Worm (Caenorhabditis elegans) whole organism, L2 larva: ENCODE measurements around the gene sdz-13.

ENCODE experiments used
- Y55F3AM.14 ChIP-seq: fragments of 200-800 bp; sonication (Bioruptor generic); optimal IDR thresholded peaks from 2 replicates; lab custom pipeline; 2018; ENCODE audit warnings: mild to moderate bottlenecking, missing genetic modification characterization, missing compliant biosample characterization
- aly-2 ChIP-seq: fragments of 150-350 bp; optimal IDR thresholded peaks from 2 replicates; lab custom pipeline; 2014; ENCODE audit warnings: missing biosample characterization, missing genetic modification characterization
- ceh-16 ChIP-seq: fragments of 150-350 bp; optimal IDR thresholded peaks from 2 replicates; lab custom pipeline; 2014; ENCODE audit warnings: missing biosample characterization, missing genetic modification characterization
- crh-2 ChIP-seq: sonication (generic microtip); optimal IDR thresholded peaks from 2 replicates; lab custom pipeline; 2017; ENCODE audit warnings: missing biosample characterization, missing genetic modification characterization
- dmd-4 ChIP-seq: sonication (generic microtip); optimal IDR thresholded peaks from 2 replicates; lab custom pipeline; 2017; ENCODE audit warnings: missing biosample characterization, missing genetic modification characterization
- elt-3 ChIP-seq: sonication (generic microtip); optimal IDR thresholded peaks from 2 replicates; lab custom pipeline; 2017; ENCODE audit warnings: missing biosample characterization, missing genetic modification characterization
- lin-11 ChIP-seq: fragments of 150-350 bp; sonication (generic microtip); optimal IDR thresholded peaks from 2 replicates; lab custom pipeline; 2014; ENCODE audit warnings: missing biosample characterization, missing genetic modification characterization, inconsistent platforms, mixed read lengths
- nhr-11 ChIP-seq: fragments of 150-350 bp; optimal IDR thresholded peaks from 2 replicates; lab custom pipeline; 2014; ENCODE audit warnings: missing biosample characterization, missing genetic modification characterization
- nhr-12 ChIP-seq: fragments of 150-350 bp; optimal IDR thresholded peaks from 2 replicates; lab custom pipeline; 2014; ENCODE audit warnings: missing biosample characterization, missing genetic modification characterization
- nhr-25 ChIP-seq: fragments of 150-350 bp; sonication (generic microtip); optimal IDR thresholded peaks from 3 replicates; lab custom pipeline; 2014; ENCODE audit warnings: missing biosample characterization, missing genetic modification characterization
- unc-39 ChIP-seq: fragments of 150-350 bp; optimal IDR thresholded peaks from 2 replicates; lab custom pipeline; 2014; ENCODE audit warnings: missing biosample characterization, missing genetic modification characterization
- ztf-11 ChIP-seq: sonication (generic microtip); optimal IDR thresholded peaks from 2 replicates; lab custom pipeline; 2017; ENCODE audit warnings: missing biosample characterization, missing genetic modification characterization
- ztf-4 ChIP-seq: fragments of 150-350 bp; optimal IDR thresholded peaks from 2 replicates; lab custom pipeline; 2014; ENCODE audit warnings: missing biosample characterization, missing genetic modification characterization

ce11 chrIV:10832148-10832547, 47.3 kb downstream of the sdz-13 start, which contains the start of gene best-15:
- TF ChIP-seq unc-39 (tag; lab: Kevin White, UChicago) (no peak), nhr-11 (tag; lab: Kevin White, UChicago) (no peak), crh-2 (tag; lab: Kevin White, UChicago) (no peak), elt-3 (no peak), ztf-11 (tag; lab: Kevin White, UChicago) (no peak), aly-2 (tag; lab: Kevin White, UChicago) (no peak), ceh-16 (tag; lab: Kevin White, UChicago) (no peak), nhr-25 (no peak), nhr-12 (tag; lab: Kevin White, UChicago) (no peak), Y55F3AM.14 (GFP tag; lab: Kevin White, UChicago) (no peak), ztf-4 (tag; lab: Kevin White, UChicago) (no peak), dmd-4 (no peak), lin-11 (tag; lab: Kevin White, UChicago) (no peak)
